Fruit fly (Drosophila melanogaster) whole organism, embryonic: ENCODE data around the gene Ac13E.

Experiments used
- C15 ChIP-seq: fragments of 200-800 bp; sonication (Bioruptor generic); IDR thresholded peaks from 3 replicates; pipeline ENCODE4 v1.3.6; 2022; ENCODE audit warnings: missing biosample characterization, missing genetic modification characterization
- CG11247 ChIP-seq: fragments of 200-800 bp; sonication (Bioruptor generic); IDR thresholded peaks from 2 replicates; pipeline ENCODE4 v1.3.6; 2022; ENCODE audit warnings: missing biosample characterization, missing genetic modification characterization
- CG11504 ChIP-seq: fragments of 200-800 bp; sonication (Bioruptor generic); optimal IDR thresholded peaks from 3 replicates; lab custom pipeline; 2019; ENCODE audit warnings: missing biosample characterization, mild to moderate bottlenecking, missing genetic modification characterization, moderate library complexity
- CG12071 ChIP-seq: fragments of 200-800 bp; sonication (Bioruptor generic); optimal IDR thresholded peaks from 3 replicates; lab custom pipeline; 2018; ENCODE audit warnings: missing biosample characterization, mild to moderate bottlenecking, missing genetic modification characterization
- CG14667 ChIP-seq: fragments of 200-800 bp; sonication (Bioruptor generic); IDR thresholded peaks from 2 replicates; pipeline ENCODE4 v1.3.6; 2022; ENCODE audit warnings: missing biosample characterization, missing genetic modification characterization
- CG15269 ChIP-seq: fragments of 200-800 bp; sonication (Bioruptor generic); optimal IDR thresholded peaks from 2 replicates; lab custom pipeline; 2018; ENCODE audit warnings: missing biosample characterization, mild to moderate bottlenecking, missing genetic modification characterization, moderate library complexity
- CG15479 ChIP-seq: fragments of 200-800 bp; sonication (Bioruptor generic); optimal IDR thresholded peaks from 3 replicates; lab custom pipeline; 2019; ENCODE audit warnings: missing biosample characterization, mild to moderate bottlenecking, missing genetic modification characterization, moderate library complexity
- CG1603 ChIP-seq: fragments of 200-800 bp; sonication (Bioruptor generic); optimal IDR thresholded peaks from 2 replicates; lab custom pipeline; 2019; ENCODE audit warnings: missing biosample characterization, mild to moderate bottlenecking, missing genetic modification characterization, moderate library complexity
- CG18262 ChIP-seq: fragments of 200-800 bp; optimal IDR thresholded peaks from 3 replicates; lab custom pipeline; 2019; ENCODE audit warnings: missing biosample characterization, mild to moderate bottlenecking, missing genetic modification characterization, moderate library complexity
- CG2889 ChIP-seq: fragments of 200-800 bp; sonication (Bioruptor generic); IDR thresholded peaks from 3 replicates; pipeline ENCODE4 v1.3.6; 2022; ENCODE audit warnings: missing biosample characterization, missing genetic modification characterization
- CG32532 ChIP-seq: fragments of 200-800 bp; sonication (Bioruptor generic); IDR thresholded peaks from 2 replicates; pipeline ENCODE4 v1.3.6; 2022; ENCODE audit warnings: missing biosample characterization, missing genetic modification characterization
- CG3407 ChIP-seq: fragments of 200-800 bp; sonication (Bioruptor generic); optimal IDR thresholded peaks from 2 replicates; lab custom pipeline; 2018; ENCODE audit warnings: missing biosample characterization, mild to moderate bottlenecking, missing genetic modification characterization
- CG34224 ChIP-seq: fragments of 200-800 bp; sonication (Bioruptor generic); IDR thresholded peaks from 3 replicates; pipeline ENCODE4 v1.3.6; 2022; ENCODE audit warnings: missing biosample characterization, missing genetic modification characterization; ENCODE audit not compliant: partially characterized antibody
- CG34422 ChIP-seq: fragments of 200-800 bp; sonication (Bioruptor generic); IDR thresholded peaks from 3 replicates; pipeline ENCODE4 v1.3.6; 2022; ENCODE audit warnings: missing biosample characterization, missing genetic modification characterization
- CG9215 ChIP-seq: fragments of 200-800 bp; sonication (Bioruptor generic); IDR thresholded peaks from 2 replicates; pipeline ENCODE4 v1.3.6; 2022; ENCODE audit warnings: missing biosample characterization, missing genetic modification characterization
- D ChIP-seq, 2 experiments: fragments of 200-800 bp in 1 of 2; fragments of >200 bp in 1 of 2; sonication (Bioruptor generic) in 1 of 2; optimal IDR thresholded peaks; 2 replicates in 1 of 2; 3 replicates in 1 of 2; lab custom pipeline; 2017; ENCODE audit warnings: mild to moderate bottlenecking in 1 of 2, missing biosample characterization in 1 of 2, missing genetic modification characterization in 1 of 2, missing genetic modification reagents in 1 of 2
- Fer3 ChIP-seq: fragments of 200-800 bp; sonication (Bioruptor generic); optimal IDR thresholded peaks from 2 replicates; lab custom pipeline; 2018; ENCODE audit warnings: missing biosample characterization, mild to moderate bottlenecking, missing genetic modification characterization, moderate library complexity
- HHEX ChIP-seq: fragments of 200-800 bp; sonication (Bioruptor generic); optimal IDR thresholded peaks from 3 replicates; lab custom pipeline; 2017; ENCODE audit warnings: missing biosample characterization, mild to moderate bottlenecking, missing genetic modification characterization, missing genetic modification reagents
- Hand ChIP-seq: fragments of 200-800 bp; sonication (Bioruptor generic); optimal IDR thresholded peaks from 2 replicates; lab custom pipeline; 2017; ENCODE audit warnings: mild to moderate bottlenecking, missing biosample characterization, missing genetic modification reagents, missing genetic modification characterization
- Hmr ChIP-seq: fragments of 200-800 bp; sonication (Bioruptor generic); optimal IDR thresholded peaks from 3 replicates; lab custom pipeline; 2017; ENCODE audit warnings: mild to moderate bottlenecking, missing biosample characterization, missing genetic modification reagents, missing genetic modification characterization
- NC2β ChIP-seq: fragments of 200-800 bp; sonication (Bioruptor generic); optimal IDR thresholded peaks from 2 replicates; lab custom pipeline; 2016; ENCODE audit warnings: missing biosample characterization, missing genetic modification characterization
- NFAT ChIP-seq: fragments of 200-800 bp; sonication (Bioruptor generic); IDR thresholded peaks from 2 replicates; pipeline ENCODE4 v1.3.6; 2022; ENCODE audit warnings: missing biosample characterization, missing genetic modification characterization
- NfI ChIP-seq: fragments of 200-800 bp; sonication (Bioruptor generic); optimal IDR thresholded peaks from 3 replicates; lab custom pipeline; 2018; ENCODE audit warnings: missing biosample characterization, mild to moderate bottlenecking, missing genetic modification characterization, moderate library complexity
- Oli ChIP-seq: fragments of 200-800 bp; sonication (Bioruptor generic); optimal IDR thresholded peaks from 2 replicates; lab custom pipeline; 2018; ENCODE audit warnings: missing biosample characterization, mild to moderate bottlenecking, missing genetic modification characterization, moderate library complexity
- Rfx ChIP-seq: fragments of 200-800 bp; sonication (Bioruptor generic); IDR thresholded peaks from 2 replicates; pipeline ENCODE4 v1.3.6; 2022; ENCODE audit warnings: missing biosample characterization, missing genetic modification characterization
- Sin3A ChIP-seq: fragments of >200 bp; optimal IDR thresholded peaks from 2 replicates; lab custom pipeline; 2018
- Ssrp ChIP-seq: fragments of 200-800 bp; sonication (Bioruptor generic); optimal IDR thresholded peaks from 2 replicates; lab custom pipeline; 2018; ENCODE audit warnings: missing biosample characterization, mild to moderate bottlenecking, missing genetic modification characterization, moderate library complexity
- Tbp ChIP-seq: fragments of >200 bp; optimal IDR thresholded peaks from 2 replicates; lab custom pipeline; 2018; ENCODE audit warnings: missing biosample characterization, missing genetic modification characterization
- Trl ChIP-seq, 3 experiments: fragments of >200 bp in 2 of 3; fragments of 200-800 bp in 1 of 3; sonication (Bioruptor generic) in 1 of 3; optimal IDR thresholded peaks; 2 replicates in 1 of 3; 3 replicates in 2 of 3; lab custom pipeline; 2016 to 2017; ENCODE audit warnings: missing biosample characterization in 1 of 3, missing genetic modification characterization in 1 of 3
- cas ChIP-seq: fragments of 200-800 bp; sonication (Bioruptor generic); IDR thresholded peaks from 2 replicates; pipeline ENCODE4 v1.3.6; 2022; ENCODE audit warnings: missing biosample characterization, missing genetic modification characterization
- cg ChIP-seq: fragments of 200-800 bp; sonication (Bioruptor generic); optimal IDR thresholded peaks from 3 replicates; lab custom pipeline; 2019; ENCODE audit warnings: missing biosample characterization, mild to moderate bottlenecking, missing genetic modification characterization, moderate library complexity
- chinmo ChIP-seq: fragments of 200-800 bp; sonication (Bioruptor generic); IDR thresholded peaks from 4 replicates; pipeline ENCODE4 v1.3.6; 2022; ENCODE audit warnings: missing biosample characterization, missing genetic modification characterization; ENCODE audit not compliant: partially characterized antibody
- croc ChIP-seq: fragments of 200-800 bp; sonication (Bioruptor generic); conservative IDR thresholded peaks from 3 replicates; pipeline ENCODE4 v1.3.6; 2022; ENCODE audit warnings: missing biosample characterization, missing genetic modification characterization
- esg ChIP-seq: fragments of 200-800 bp; sonication (Bioruptor generic); conservative IDR thresholded peaks from 2 replicates; pipeline ENCODE4 v1.3.6; 2022; ENCODE audit warnings: missing biosample characterization, missing genetic modification characterization
- fd3F ChIP-seq: fragments of 200-800 bp; sonication (Bioruptor generic); optimal IDR thresholded peaks from 2 replicates; lab custom pipeline; 2018; ENCODE audit warnings: missing biosample characterization, mild to moderate bottlenecking, missing genetic modification characterization, moderate library complexity
- gcm ChIP-seq: fragments of 200-800 bp; sonication (Bioruptor generic); optimal IDR thresholded peaks from 2 replicates; lab custom pipeline; 2019; ENCODE audit warnings: missing biosample characterization, mild to moderate bottlenecking, missing genetic modification characterization, moderate library complexity
- h ChIP-seq: fragments of >200 bp; optimal IDR thresholded peaks from 2 replicates; lab custom pipeline; 2017
- hkb ChIP-seq, 2 experiments: fragments of 200-800 bp in 1 of 2; fragments of >200 bp in 1 of 2; sonication (Bioruptor generic) in 1 of 2; IDR thresholded peaks in 1 of 2; optimal IDR thresholded peaks in 1 of 2; 2 replicates each; pipeline versions ENCODE4 v1.3.6 to Lab custom; 2017 to 2022; ENCODE audit warnings: missing biosample characterization in 1 of 2, missing genetic modification characterization in 1 of 2
- kay ChIP-seq: fragments of 200-800 bp; sonication (Bioruptor generic); optimal IDR thresholded peaks from 2 replicates; lab custom pipeline; 2016; ENCODE audit warnings: missing biosample characterization, missing genetic modification characterization
- lmd ChIP-seq: fragments of 200-800 bp; sonication (Bioruptor generic); IDR thresholded peaks from 2 replicates; pipeline ENCODE4 v1.3.6; 2022; ENCODE audit warnings: missing biosample characterization, missing genetic modification characterization
- prd ChIP-seq, 3 experiments: fragments of >200 bp in 2 of 3; fragments of 200-800 bp in 1 of 3; sonication (Bioruptor generic) in 1 of 3; optimal IDR thresholded peaks in 2 of 3; IDR thresholded peaks in 1 of 3; 2 replicates in 2 of 3; 3 replicates in 1 of 3; pipeline versions ENCODE4 v1.3.6 to Lab custom; 2017 to 2022; ENCODE audit warnings: missing biosample characterization in 1 of 3, missing genetic modification characterization in 1 of 3
- pum ChIP-seq: fragments of 200-800 bp; sonication (Bioruptor generic); optimal IDR thresholded peaks from 2 replicates; lab custom pipeline; 2016; ENCODE audit warnings: missing biosample characterization, missing genetic modification characterization
- sim ChIP-seq: fragments of 200-800 bp; sonication (Bioruptor generic); IDR thresholded peaks from 2 replicates; pipeline ENCODE4 v1.3.6; 2022; ENCODE audit warnings: missing biosample characterization, missing genetic modification characterization
- ssp ChIP-seq: fragments of 200-800 bp; sonication (Bioruptor generic); IDR thresholded peaks from 2 replicates; pipeline ENCODE4 v1.3.6; 2022; ENCODE audit warnings: missing biosample characterization, missing genetic modification characterization
- stc ChIP-seq: fragments of 200-800 bp; sonication (Bioruptor generic); IDR thresholded peaks from 2 replicates; pipeline ENCODE4 v1.3.6; 2022; ENCODE audit warnings: missing biosample characterization, missing genetic modification characterization
- tna ChIP-seq: fragments of 200-800 bp; sonication (Bioruptor generic); IDR thresholded peaks from 2 replicates; pipeline ENCODE4 v1.3.6; 2022; ENCODE audit warnings: missing biosample characterization, missing genetic modification characterization; ENCODE audit not compliant: partially characterized antibody
- trh ChIP-seq: fragments of 200-800 bp; sonication (Bioruptor generic); optimal IDR thresholded peaks from 2 replicates; lab custom pipeline; 2016; ENCODE audit warnings: missing biosample characterization, missing genetic modification characterization
- ttk ChIP-seq: fragments of 200-800 bp; sonication (Bioruptor generic); IDR thresholded peaks from 2 replicates; pipeline ENCODE4 v2.1.2; 2022; ENCODE audit warnings: missing biosample characterization, missing genetic modification characterization

Gene Ac13E

DNA sequence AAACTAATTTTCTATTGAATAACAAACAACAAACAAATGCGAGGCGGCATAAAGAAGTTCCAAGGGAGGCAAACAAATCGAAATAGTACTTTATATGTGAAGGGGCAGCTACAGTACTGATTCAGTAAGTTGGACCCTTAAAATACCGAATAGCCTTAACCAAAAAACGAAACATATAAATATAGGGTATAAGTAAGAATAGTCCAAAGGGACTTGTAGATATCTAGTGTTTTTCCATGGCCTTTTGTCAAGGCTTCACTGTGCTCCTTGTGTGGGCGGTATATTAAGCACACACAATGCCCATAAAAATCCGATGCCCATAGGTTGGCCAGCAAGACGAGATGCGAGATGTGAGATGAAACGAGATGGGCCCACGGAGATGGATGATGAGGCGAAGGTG lies 22.0 kb downstream of the Ac13E start (continued):
- TF ChIP-seq kay (GFP tag; lab: Kevin White, UChicago) (no peak), CG14667 (GFP tag; lab: Robert Waterston, UW) (peak; percentile 10; the same call in 1 of the 2 replicates), CG11247 (no peak), chinmo (GFP tag; lab: Robert Waterston, UW) (no peak), Hmr (GFP tag; lab: Kevin White, UChicago) (peak; percentile 43), Oli (tag; lab: Kevin White, UChicago) (peak; percentile 39), cas (GFP tag; lab: Robert Waterston, UW) (peak; percentile 22; the same call in 1 of the 2 replicates), CG11504 (tag; lab: Kevin White, UChicago) (peak; percentile 63), esg (GFP tag; lab: Robert Waterston, UW) (0 out of 2 replicates have a peak, but pooled peaks have one; percentile 6), cg (GFP tag; lab: Kevin White, UChicago) (no peak), croc (no peak), prd (optimal IDR thresholded peaks at IDR 0.05; lab: Kevin White, UChicago) (no peak), prd (GFP tag; IDR thresholded peaks at IDR 0.05; lab: Robert Waterston, UW) (peak; percentile 41; the same call in 1 of the 3 replicates), NC2β (GFP tag; lab: Kevin White, UChicago) (no peak), NfI (GFP tag; lab: Kevin White, UChicago) (peak; percentile 26), CG15269 (tag; lab: Kevin White, UChicago) (peak; percentile 45), CG3407 (GFP tag; lab: Kevin White, UChicago) (no peak), Ssrp (tag; lab: Kevin White, UChicago) (peak; percentile 19), D (optimal IDR thresholded peaks at IDR 0.05; lab: Kevin White, UChicago) (no peak), D (GFP tag; optimal IDR thresholded peaks at IDR 0.05; lab: Kevin White, UChicago) (no peak), fd3F (GFP tag; lab: Kevin White, UChicago) (peak; percentile 6), stc (GFP tag; lab: Robert Waterston, UW) (0 out of 2 replicates have a peak, but pooled peaks have one; percentile 31), ssp (GFP tag; lab: Robert Waterston, UW) (peak; percentile 39; the same call in 1 of the 2 replicates), pum (GFP tag; lab: Kevin White, UChicago) (peak; percentile 3), CG18262 (tag; lab: Kevin White, UChicago) (peak; percentile 10), Rfx (peak; percentile 72), CG9215 (GFP tag; lab: Robert Waterston, UW) (peak; percentile 62; the same call in 1 of the 2 replicates), CG34224 (no peak), ttk (peak; percentile 59; the same call in 1 of the 2 replicates), sim (GFP tag; lab: Robert Waterston, UW) (peak; percentile 59; the same call in 1 of the 2 replicates), C15 (no peak), Fer3 (peak; percentile 34), CG15479 (GFP tag; lab: Kevin White, UChicago) (no peak), CG2889 (GFP tag; lab: Robert Waterston, UW) (no peak), tna (GFP tag; lab: Robert Waterston, UW) (no peak), HHEX (GFP tag; lab: Kevin White, UChicago) (peak; percentile 18), CG32532 (GFP tag; lab: Robert Waterston, UW) (peak; percentile 65), Tbp (GFP tag; lab: Kevin White, UChicago) (no peak), hkb (optimal IDR thresholded peaks at IDR 0.05; lab: Kevin White, UChicago) (no peak), hkb (GFP tag; IDR thresholded peaks at IDR 0.05; lab: Robert Waterston, UW) (peak; percentile 52), CG1603 (tag; lab: Kevin White, UChicago) (peak; percentile 56), Hand (no peak), NFAT (GFP tag; lab: Robert Waterston, UW) (no peak), gcm (GFP tag; lab: Kevin White, UChicago) (no peak), Sin3A (lab: Kevin White, UChicago) (no peak), Trl (optimal IDR thresholded peaks at IDR 0.05; lab: Kevin White, UChicago) (no peak), Trl (GFP tag; optimal IDR thresholded peaks at IDR 0.05; lab: Kevin White, UChicago) (peak; percentile 2), CG34422 (GFP tag; lab: Robert Waterston, UW) (0 out of 3 replicates have a peak, but pooled peaks have one; percentile 41), CG12071 (GFP tag; lab: Kevin White, UChicago) (peak; percentile 17), trh (GFP tag; lab: Kevin White, UChicago) (no peak), lmd (GFP tag; lab: Robert Waterston, UW) (peak; percentile 62), h (no peak)
